Worm (Caenorhabditis elegans) whole organism, young adult: ENCODE data around the gene erp-44.3.
A peak's percentile ranks its signal among the peaks of the same experiment; 100 is the strongest.

Experiments
- B0035.1 ChIP-seq: sonication (generic microtip); optimal IDR thresholded peaks from 2 replicates; lab custom pipeline; 2016; ENCODE audit warnings: missing genetic modification characterization, mild to moderate bottlenecking, missing compliant biosample characterization, missing genotype, missing genetic modification reagents
- C06A6.2 ChIP-seq: fragments of 200-800 bp; sonication (Bioruptor generic); conservative IDR thresholded peaks from 2 replicates; pipeline ENCODE4 v1.3.6; 2022; ENCODE audit warnings: missing genetic modification characterization, missing compliant biosample characterization
- F10E7.11 ChIP-seq: sonication (generic microtip); optimal IDR thresholded peaks from 2 replicates; lab custom pipeline; 2017; ENCODE audit warnings: mild to moderate bottlenecking, missing genetic modification characterization, moderate library complexity, missing compliant biosample characterization
- F23B12.7 ChIP-seq: sonication (generic microtip); optimal IDR thresholded peaks from 2 replicates; lab custom pipeline; 2017; ENCODE audit warnings: missing genetic modification characterization, mild to moderate bottlenecking, missing compliant biosample characterization, antibody characterized with exemption, moderate library complexity; ENCODE audit not compliant: insufficient read depth
- F52B5.7 ChIP-seq: sonication (generic microtip); optimal IDR thresholded peaks from 2 replicates; lab custom pipeline; 2016; ENCODE audit warnings: mild to moderate bottlenecking, missing genetic modification characterization, missing compliant biosample characterization
- F55B11.4 ChIP-seq: sonication (generic microtip); optimal IDR thresholded peaks from 2 replicates; lab custom pipeline; 2016; ENCODE audit warnings: missing compliant biosample characterization, missing genetic modification characterization, borderline replicate concordance; ENCODE audit not compliant: insufficient read depth
- Y53G8AR.9 ChIP-seq: fragments of 200-800 bp; sonication (Bioruptor generic); conservative IDR thresholded peaks from 2 replicates; pipeline ENCODE4 v1.3.6; 2022; ENCODE audit warnings: missing genetic modification reagents, missing genetic modification characterization, missing compliant biosample characterization
- Y67H2A.10 ChIP-seq: fragments of 200-800 bp; sonication (Bioruptor generic); conservative IDR thresholded peaks from 2 replicates; pipeline ENCODE4 v1.3.6; 2022; ENCODE audit warnings: missing genetic modification reagents, missing genetic modification characterization, missing compliant biosample characterization
- ZK185.1 ChIP-seq: sonication (generic microtip); optimal IDR thresholded peaks from 2 replicates; lab custom pipeline; 2016; ENCODE audit warnings: mild to moderate bottlenecking, missing genetic modification characterization, missing compliant biosample characterization; ENCODE audit not compliant: poor library complexity, severe bottlenecking
- atf-7 ChIP-seq: sonication (generic microtip); optimal IDR thresholded peaks from 2 replicates; lab custom pipeline; 2017; ENCODE audit warnings: mild to moderate bottlenecking, missing genetic modification characterization, missing compliant biosample characterization
- athp-1 ChIP-seq: sonication (generic microtip); optimal IDR thresholded peaks from 2 replicates; lab custom pipeline; 2017; ENCODE audit warnings: mild to moderate bottlenecking, missing genetic modification characterization, missing compliant biosample characterization
- bed-1 ChIP-seq: fragments of 200-800 bp; sonication (Bioruptor generic); IDR thresholded peaks from 2 replicates; pipeline ENCODE4 v1.3.6; 2022; ENCODE audit warnings: missing genetic modification reagents, missing genetic modification characterization, missing compliant biosample characterization
- ceh-27 ChIP-seq: fragments of 200-800 bp; sonication (Bioruptor generic); optimal IDR thresholded peaks from 2 replicates; lab custom pipeline; 2018; ENCODE audit warnings: mild to moderate bottlenecking, missing genetic modification characterization, moderate library complexity, missing compliant biosample characterization
- ceh-40 ChIP-seq: fragments of 200-800 bp; sonication (Bioruptor generic); IDR thresholded peaks from 2 replicates; pipeline ENCODE4 v1.3.6; 2022; ENCODE audit warnings: missing genetic modification characterization, missing compliant biosample characterization
- ceh-58 ChIP-seq: fragments of 200-800 bp; sonication (Bioruptor generic); IDR thresholded peaks from 2 replicates; pipeline ENCODE4 v1.3.6; 2022; ENCODE audit warnings: missing genetic modification characterization, missing compliant biosample characterization
- chd-7 ChIP-seq: sonication (generic microtip); optimal IDR thresholded peaks from 2 replicates; lab custom pipeline; 2016; ENCODE audit warnings: mild to moderate bottlenecking, missing genetic modification characterization, moderate library complexity, missing compliant biosample characterization
- die-1 ChIP-seq: sonication (generic microtip); optimal IDR thresholded peaks from 2 replicates; lab custom pipeline; 2016; ENCODE audit warnings: missing genotype, mild to moderate bottlenecking, missing genetic modification characterization, missing compliant biosample characterization
- fkh-3 ChIP-seq: sonication (generic microtip); optimal IDR thresholded peaks from 2 replicates; lab custom pipeline; 2016; ENCODE audit warnings: mild to moderate bottlenecking, missing genetic modification characterization, missing compliant biosample characterization
- gei-17 ChIP-seq: fragments of 200-800 bp; sonication (Bioruptor generic); optimal IDR thresholded peaks from 2 replicates; lab custom pipeline; 2018; ENCODE audit warnings: mild to moderate bottlenecking, missing genetic modification characterization, missing compliant biosample characterization
- him-1 ChIP-seq: sonication (generic microtip); optimal IDR thresholded peaks from 2 replicates; lab custom pipeline; 2016; ENCODE audit warnings: missing genotype, missing genetic modification reagents, missing genetic modification characterization, missing compliant biosample characterization
- hlh-26 ChIP-seq: fragments of 200-800 bp; sonication (Bioruptor generic); conservative IDR thresholded peaks from 2 replicates; pipeline ENCODE4 v1.3.6; 2022; ENCODE audit warnings: missing genetic modification reagents, missing genetic modification characterization, missing compliant biosample characterization
- hmg-1.2 ChIP-seq: fragments of 200-800 bp; sonication (Bioruptor generic); IDR thresholded peaks from 2 replicates; pipeline ENCODE4 v1.3.6; 2022; ENCODE audit warnings: missing genetic modification reagents, missing genetic modification characterization, missing compliant biosample characterization
- hmg-20 ChIP-seq: fragments of 200-800 bp; sonication (Bioruptor generic); IDR thresholded peaks from 2 replicates; pipeline ENCODE4 v1.3.6; 2022; ENCODE audit warnings: missing genetic modification reagents, missing genetic modification characterization, missing compliant biosample characterization
- lag-1 ChIP-seq: fragments of 200-800 bp; sonication (Bioruptor generic); IDR thresholded peaks from 2 replicates; pipeline ENCODE4 v1.3.6; 2022; ENCODE audit warnings: missing genetic modification reagents, missing genetic modification characterization, missing compliant biosample characterization
- let-607 ChIP-seq, 2 experiments: fragments of 200-800 bp in 1 of 2; sonication (Bioruptor generic) in 1 of 2; sonication (generic microtip) in 1 of 2; optimal IDR thresholded peaks; 2 replicates each; lab custom pipeline; 2016 to 2018; ENCODE audit warnings: mild to moderate bottlenecking in 2 of 2, missing compliant biosample characterization in 2 of 2, missing genetic modification characterization in 2 of 2, moderate library complexity in 2 of 2, missing genotype in 1 of 2
- lsl-1 ChIP-seq: fragments of 200-800 bp; sonication (Bioruptor generic); optimal IDR thresholded peaks from 2 replicates; lab custom pipeline; 2018; ENCODE audit warnings: mild to moderate bottlenecking, missing genetic modification characterization, moderate library complexity, missing compliant biosample characterization
- madf-3 ChIP-seq: fragments of 200-800 bp; sonication (Bioruptor generic); IDR thresholded peaks from 2 replicates; pipeline ENCODE4 v1.3.6; 2022; ENCODE audit warnings: missing genetic modification reagents, missing genetic modification characterization, missing compliant biosample characterization
- mcd-1 ChIP-seq: fragments of 200-800 bp; sonication (Bioruptor generic); IDR thresholded peaks from 2 replicates; pipeline ENCODE4 v1.3.6; 2022; ENCODE audit warnings: missing genetic modification reagents, missing genetic modification characterization, missing compliant biosample characterization
- mxl-1 ChIP-seq: sonication (generic microtip); optimal IDR thresholded peaks from 2 replicates; lab custom pipeline; 2016; ENCODE audit warnings: missing genetic modification characterization, missing compliant biosample characterization
- nfyb-1 ChIP-seq: fragments of 200-800 bp; sonication (Bioruptor generic); IDR thresholded peaks from 2 replicates; pipeline ENCODE4 v1.3.6; 2022; ENCODE audit warnings: missing genetic modification reagents, missing genetic modification characterization, missing compliant biosample characterization
- nhr-179 ChIP-seq: sonication (generic microtip); optimal IDR thresholded peaks from 2 replicates; lab custom pipeline; 2016; ENCODE audit warnings: mild to moderate bottlenecking, missing genetic modification characterization, missing compliant biosample characterization
- nhr-27 ChIP-seq: fragments of 200-800 bp; sonication (Bioruptor generic); optimal IDR thresholded peaks from 2 replicates; lab custom pipeline; 2018; ENCODE audit warnings: mild to moderate bottlenecking, missing genetic modification characterization, moderate library complexity, missing compliant biosample characterization
- pha-4 ChIP-seq: fragments of 150-350 bp; sonication (generic microtip); optimal IDR thresholded peaks from 2 replicates; lab custom pipeline; 2014; ENCODE audit warnings: missing biosample characterization, missing genetic modification reagents, missing genetic modification characterization
- rcor-1 ChIP-seq: fragments of 200-800 bp; sonication (Bioruptor generic); IDR thresholded peaks from 2 replicates; pipeline ENCODE4 v1.3.6; 2022; ENCODE audit warnings: missing genetic modification reagents, missing genetic modification characterization, missing compliant biosample characterization
- snpc-1.3 ChIP-seq: sonication (generic microtip); optimal IDR thresholded peaks from 2 replicates; lab custom pipeline; 2017; ENCODE audit warnings: missing genetic modification characterization, mild to moderate bottlenecking, missing compliant biosample characterization, antibody characterized with exemption, moderate library complexity, missing genotype, missing genetic modification reagents; ENCODE audit not compliant: insufficient read depth
- snpc-3.4 ChIP-seq: sonication (generic microtip); optimal IDR thresholded peaks from 2 replicates; lab custom pipeline; 2017; ENCODE audit warnings: missing genetic modification characterization, mild to moderate bottlenecking, missing compliant biosample characterization, antibody characterized with exemption, moderate library complexity, missing genotype, missing genetic modification reagents
- tbp1 ChIP-seq: fragments of 200-800 bp; sonication (Bioruptor generic); optimal IDR thresholded peaks from 2 replicates; lab custom pipeline; 2018; ENCODE audit warnings: mild to moderate bottlenecking, missing genetic modification characterization, missing compliant biosample characterization
- tbx-9 ChIP-seq: sonication (generic microtip); optimal IDR thresholded peaks from 2 replicates; lab custom pipeline; 2016; ENCODE audit warnings: borderline replicate concordance, missing genetic modification characterization, inconsistent platforms, missing compliant biosample characterization
- unc-130 ChIP-seq: sonication (generic microtip); optimal IDR thresholded peaks from 2 replicates; lab custom pipeline; 2016; ENCODE audit warnings: missing genetic modification reagents, missing genetic modification characterization, missing compliant biosample characterization
- ztf-25 ChIP-seq: fragments of 200-800 bp; sonication (Bioruptor generic); IDR thresholded peaks from 2 replicates; pipeline ENCODE4 v1.3.6; 2022; ENCODE audit warnings: missing genetic modification reagents, missing genetic modification characterization, missing compliant biosample characterization
- ztf-3 ChIP-seq: fragments of 200-800 bp; sonication (Bioruptor generic); optimal IDR thresholded peaks from 2 replicates; lab custom pipeline; 2018; ENCODE audit warnings: mild to moderate bottlenecking, missing genetic modification characterization, missing compliant biosample characterization

erp-44.3 gene

DNA sequence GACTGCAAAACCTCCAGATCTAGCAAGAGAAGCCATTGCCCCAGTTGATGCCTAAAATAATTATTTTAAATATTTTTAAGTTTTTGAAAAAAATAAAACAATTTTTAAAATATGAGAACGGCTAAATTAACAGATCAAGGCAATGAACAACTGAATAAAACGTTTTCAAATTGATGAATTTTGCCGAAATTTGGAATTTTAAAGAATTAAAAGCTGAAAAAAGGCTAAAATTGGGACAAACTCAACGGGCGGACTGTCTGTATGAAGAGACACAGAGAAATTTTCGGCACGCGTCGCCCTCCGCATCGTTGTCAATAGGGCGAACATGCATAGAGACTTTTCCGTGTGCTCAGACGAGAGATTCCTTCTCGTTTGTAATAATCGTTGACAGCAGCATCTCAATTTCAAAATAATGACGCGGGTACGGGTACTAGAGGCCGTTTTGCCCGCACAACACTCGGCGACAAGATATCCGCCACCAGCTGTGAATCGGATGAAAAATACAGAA is 13.6 kb downstream of the erp-44.3 start, which contains the start of the genes isp-1 and islo-1 (continued):
- TF ChIP-seq chd-7 (tag; lab: Kevin White, UChicago) (no peak), die-1 (tag; lab: Kevin White, UChicago) (no peak), ceh-27 (GFP tag; lab: Kevin White, UChicago) (peak; percentile 25), mcd-1 (GFP tag; lab: Robert Waterston, UW) (peak; percentile 81), ceh-40 (GFP tag; lab: Robert Waterston, UW) (no peak), F10E7.11 (no peak), tbx-9 (tag; lab: Kevin White, UChicago) (no peak), F52B5.7 (tag; lab: Kevin White, UChicago) (no peak), him-1 (tag; lab: Kevin White, UChicago) (no peak), let-607 (tag; optimal IDR thresholded peaks at IDR 0.05; lab: Kevin White, UChicago) (no peak), mxl-1 (tag; lab: Kevin White, UChicago) (no peak), ztf-25 (no peak), ceh-58 (GFP tag; lab: Robert Waterston, UW) (no peak), F23B12.7 (peak; percentile 67), ztf-3 (no peak), lsl-1 (peak; percentile 3), athp-1 (tag; lab: Kevin White, UChicago) (no peak), C06A6.2 (GFP tag; lab: Robert Waterston, UW) (no peak), pha-4 (tag; lab: Kevin White, UChicago) (no peak), fkh-3 (tag; lab: Kevin White, UChicago) (no peak), unc-130 (GFP tag; lab: Kevin White, UChicago) (no peak), hmg-1.2 (GFP tag; lab: Robert Waterston, UW) (peak; percentile 38; the same call in 1 of the 2 replicates), rcor-1 (GFP tag; lab: Robert Waterston, UW) (no peak), Y53G8AR.9 (GFP tag; lab: Robert Waterston, UW) (no peak), snpc-3.4 (no peak), lag-1 (GFP tag; lab: Robert Waterston, UW) (no peak), nhr-179 (tag; lab: Kevin White, UChicago) (no peak), hmg-20 (GFP tag; lab: Robert Waterston, UW) (no peak), F55B11.4 (tag; lab: Kevin White, UChicago) (no peak), B0035.1 (no peak), nhr-27 (no peak), madf-3 (GFP tag; lab: Robert Waterston, UW) (peak; percentile 92), atf-7 (no peak), nfyb-1 (GFP tag; lab: Robert Waterston, UW) (no peak), gei-17 (no peak), hlh-26 (GFP tag; lab: Robert Waterston, UW) (no peak), ZK185.1 (tag; lab: Kevin White, UChicago) (no peak), bed-1 (GFP tag; lab: Robert Waterston, UW) (no peak), tbp1 (GFP tag; lab: Kevin White, UChicago) (no peak), Y67H2A.10 (no peak), snpc-1.3 (tag; lab: Kevin White, UChicago) (no peak)
